Worm (Caenorhabditis elegans) whole organism, L4/young adult: Measurements from ENCODE around the gene hil-7.

Source experiments
- dao-5 ChIP-seq: sonication (generic microtip); optimal IDR thresholded peaks from 2 replicates; lab custom pipeline; 2016; ENCODE audit warnings: missing genotype, missing genetic modification characterization, moderate library complexity, missing compliant biosample characterization
- him-1 ChIP-seq: sonication (generic microtip); optimal IDR thresholded peaks from 2 replicates; lab custom pipeline; 2016; ENCODE audit warnings: missing genotype, missing genetic modification reagents, missing genetic modification characterization, missing compliant biosample characterization

ce11 chrIV:6655747-6656146 lies 9.6 kb downstream of the hil-7 start:
- TF ChIP-seq him-1 (no peak), dao-5 (tag; lab: Kevin White, UChicago) (no peak)
